Worm (Caenorhabditis elegans) whole organism, early embryonic: ENCODE measurements around the gene F19C7.8.

Experiments
- B0310.2 ChIP-seq: sonication (generic microtip); optimal IDR thresholded peaks from 2 replicates; lab custom pipeline; 2016; ENCODE audit warnings: mild to moderate bottlenecking, missing genetic modification characterization, missing compliant biosample characterization
- F13C5.2 ChIP-seq: sonication (generic microtip); optimal IDR thresholded peaks from 2 replicates; lab custom pipeline; 2017; ENCODE audit warnings: mild to moderate bottlenecking, missing genetic modification characterization, inconsistent platforms, missing compliant biosample characterization
- aly-1 ChIP-seq: sonication (generic microtip); optimal IDR thresholded peaks from 2 replicates; lab custom pipeline; 2016; ENCODE audit warnings: missing genetic modification characterization, missing compliant biosample characterization
- ama-1 ChIP-seq: fragments of 150-350 bp; optimal IDR thresholded peaks from 2 replicates; lab custom pipeline; 2014
- ceh-13 ChIP-seq: fragments of 200-800 bp; sonication (Bioruptor generic); optimal IDR thresholded peaks from 2 replicates; lab custom pipeline; 2018; ENCODE audit warnings: mild to moderate bottlenecking, missing genetic modification characterization, missing compliant biosample characterization
- ceh-36 ChIP-seq: sonication (generic microtip); optimal IDR thresholded peaks from 2 replicates; lab custom pipeline; 2016; ENCODE audit warnings: missing genetic modification characterization, inconsistent platforms, missing compliant biosample characterization
- ets-7 ChIP-seq: sonication (generic microtip); optimal IDR thresholded peaks from 2 replicates; lab custom pipeline; 2016; ENCODE audit warnings: missing genotype, missing genetic modification characterization, missing compliant biosample characterization
- flt-1 ChIP-seq: fragments of 200-800 bp; sonication (Bioruptor generic); IDR thresholded peaks from 2 replicates; pipeline ENCODE4 v1.3.6; 2022; ENCODE audit warnings: missing genetic modification characterization, missing compliant biosample characterization
- hmbx-1 ChIP-seq: sonication (generic microtip); optimal IDR thresholded peaks from 2 replicates; lab custom pipeline; 2016; ENCODE audit warnings: mild to moderate bottlenecking, missing genetic modification characterization, missing compliant biosample characterization
- hmg-4 ChIP-seq: fragments of 200-800 bp; sonication (Bioruptor generic); optimal IDR thresholded peaks from 2 replicates; lab custom pipeline; 2018; ENCODE audit warnings: mild to moderate bottlenecking, missing genetic modification characterization, missing compliant biosample characterization
- hnd-1 ChIP-seq: sonication (generic microtip); optimal IDR thresholded peaks from 2 replicates; lab custom pipeline; 2016; ENCODE audit warnings: missing genetic modification characterization, missing compliant biosample characterization
- pes-1 ChIP-seq: fragments of 200-800 bp; sonication (Bioruptor generic); IDR thresholded peaks from 2 replicates; pipeline ENCODE4 v1.3.6; 2022; ENCODE audit warnings: missing genetic modification reagents, missing genetic modification characterization, missing compliant biosample characterization
- scrt-1 ChIP-seq: fragments of 200-800 bp; sonication (Bioruptor generic); IDR thresholded peaks from 2 replicates; pipeline ENCODE4 v1.3.6; 2022; ENCODE audit warnings: missing genetic modification characterization, missing compliant biosample characterization
- sea-1 ChIP-seq: fragments of 200-800 bp; sonication (Bioruptor generic); conservative IDR thresholded peaks from 2 replicates; pipeline ENCODE4 v1.3.6; 2022; ENCODE audit warnings: missing genetic modification characterization, missing compliant biosample characterization
- tbx-11 ChIP-seq: fragments of 200-800 bp; sonication (Bioruptor generic); IDR thresholded peaks from 2 replicates; pipeline ENCODE4 v1.3.6; 2022; ENCODE audit warnings: missing genetic modification characterization, missing compliant biosample characterization
- tbx-37 ChIP-seq: fragments of 200-800 bp; sonication (Bioruptor generic); conservative IDR thresholded peaks from 2 replicates; pipeline ENCODE4 v1.3.6; 2022; ENCODE audit warnings: missing genetic modification reagents, missing genetic modification characterization, missing compliant biosample characterization
- tra-4 ChIP-seq: sonication (generic microtip); optimal IDR thresholded peaks from 2 replicates; lab custom pipeline; 2017; ENCODE audit warnings: missing genetic modification characterization, missing compliant biosample characterization

Gene F19C7.8

ce11 chrIV:4656380-4656779 lies 18.5 kb upstream of the F19C7.8 start:
- TF ChIP-seq hnd-1 (tag; lab: Kevin White, UChicago) (no peak), ceh-36 (tag; lab: Kevin White, UChicago) (no peak), F13C5.2 (no peak), tra-4 (tag; lab: Kevin White, UChicago) (no peak), scrt-1 (GFP tag; lab: Robert Waterston, UW) (no peak), ama-1 (lab: Kevin White, UChicago) (no peak), flt-1 (GFP tag; lab: Robert Waterston, UW) (no peak), ceh-13 (GFP tag; lab: Kevin White, UChicago) (no peak), tbx-37 (GFP tag; lab: Robert Waterston, UW) (no peak), tbx-11 (no peak), B0310.2 (tag; lab: Kevin White, UChicago) (no peak), hmg-4 (GFP tag; lab: Kevin White, UChicago) (no peak), ets-7 (no peak)

DNA sequence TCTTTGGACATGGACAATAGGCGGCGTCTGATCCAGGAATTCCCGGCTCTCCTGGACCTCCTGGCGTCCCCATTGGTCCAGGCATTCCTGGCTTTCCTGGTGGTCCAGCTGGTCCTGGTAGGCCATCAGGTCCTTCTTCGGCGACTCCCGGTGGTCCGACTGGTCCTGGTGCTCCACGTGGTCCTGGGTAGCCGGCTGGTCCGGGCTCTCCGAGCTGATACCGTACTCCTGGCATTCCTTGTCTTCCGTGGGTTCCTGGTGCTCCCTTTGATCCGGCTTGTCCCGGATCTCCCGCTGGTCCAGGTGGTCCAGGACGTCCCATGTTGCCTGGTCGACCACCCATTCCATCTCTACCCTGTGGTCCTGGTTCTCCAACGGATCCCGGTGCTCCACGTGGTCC lies 18.1 kb upstream of the F19C7.8 start:
- TF ChIP-seq ets-7 (no peak), pes-1 (GFP tag; lab: Robert Waterston, UW) (no peak)

- TF ChIP-seq ceh-36 (tag; lab: Kevin White, UChicago) = no peak
- no peak for TF ChIP-seq flt-1 (GFP tag; lab: Robert Waterston, UW)
- TF ChIP-seq tra-4 (tag; lab: Kevin White, UChicago) = no peak
- TF ChIP-seq hmbx-1 (tag; lab: Kevin White, UChicago) = no peak
- no peak for TF ChIP-seq scrt-1 (GFP tag; lab: Robert Waterston, UW)
- no peak for TF ChIP-seq tbx-11
- TF ChIP-seq B0310.2 (tag; lab: Kevin White, UChicago) = no peak
- no peak for TF ChIP-seq tbx-37 (GFP tag; lab: Robert Waterston, UW)
- TF ChIP-seq ama-1 (lab: Kevin White, UChicago) = no peak
Measured at ce11 chrIV:4653708-4654107, 15.8 kb upstream of the F19C7.8 start.

DNA sequence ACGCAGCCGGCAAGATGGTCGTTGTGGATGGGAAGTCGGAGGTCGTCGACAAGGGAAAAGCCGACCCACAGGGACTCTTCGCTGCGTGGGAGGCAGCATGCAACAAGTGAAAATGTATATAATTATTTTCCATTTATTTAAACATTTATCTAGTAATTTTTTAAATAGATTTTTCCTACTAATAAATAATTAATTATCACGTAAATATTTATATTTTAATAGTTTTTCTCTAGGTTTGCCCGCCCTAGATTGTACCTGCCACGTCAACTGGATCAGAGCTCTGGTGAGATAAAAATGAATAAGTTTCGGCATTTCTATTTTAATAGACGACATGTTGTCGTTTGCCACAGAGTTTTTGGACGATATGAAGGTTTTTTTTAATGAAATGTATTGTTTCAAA lies 15.1 kb upstream of the F19C7.8 start, which contains the start of gene psr-1:
Gene psr-1, plus strand, starts transcription at position 301 of the 400 bp plus-strand sequence.
- no peak for TF ChIP-seq tbx-11
- TF ChIP-seq ets-7 = no peak
- no peak for TF ChIP-seq F13C5.2
- no peak for TF ChIP-seq ama-1 (lab: Kevin White, UChicago)
- TF ChIP-seq scrt-1 (GFP tag; lab: Robert Waterston, UW) = no peak
- no peak for TF ChIP-seq hnd-1 (tag; lab: Kevin White, UChicago)
- no peak for TF ChIP-seq tbx-37 (GFP tag; lab: Robert Waterston, UW)
- no peak for TF ChIP-seq tra-4 (tag; lab: Kevin White, UChicago)
- TF ChIP-seq hmg-4 (GFP tag; lab: Kevin White, UChicago) = no peak

DNA sequence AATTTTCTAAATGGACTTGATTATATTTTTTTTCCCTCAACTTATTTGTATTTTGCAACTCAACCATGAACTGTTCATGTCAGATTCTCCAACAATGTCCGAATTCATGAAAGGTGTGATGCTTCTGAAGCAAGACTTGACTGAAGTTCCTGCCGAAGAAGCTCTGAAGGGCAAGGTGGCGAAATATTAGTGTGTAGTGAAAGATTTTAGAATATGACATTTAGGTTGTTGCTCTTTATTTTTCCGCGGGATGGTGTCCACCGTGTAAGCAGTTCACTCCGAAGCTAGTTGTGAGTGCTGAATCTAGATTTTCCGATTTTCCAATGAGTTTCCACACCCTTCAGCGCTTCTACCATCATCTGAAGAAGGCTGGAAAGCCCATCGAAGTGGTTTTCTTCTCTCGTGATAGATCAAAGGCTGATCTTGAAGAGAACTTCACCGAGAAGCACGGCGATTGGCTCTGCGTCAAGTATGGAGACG lies 14.5 kb upstream of the F19C7.8 start, which contains the start of gene F29B9.5:
Gene F29B9.5, plus strand, starts transcription at position 51 of the 480 bp plus-strand sequence.
- TF ChIP-seq ceh-36 (tag; lab: Kevin White, UChicago) = no peak
- no peak for TF ChIP-seq ama-1 (lab: Kevin White, UChicago)
- no peak for TF ChIP-seq hnd-1 (tag; lab: Kevin White, UChicago)
- no peak for TF ChIP-seq pes-1 (GFP tag; lab: Robert Waterston, UW)
- no peak for TF ChIP-seq ceh-13 (GFP tag; lab: Kevin White, UChicago)
- TF ChIP-seq scrt-1 (GFP tag; lab: Robert Waterston, UW) = no peak
- no peak for TF ChIP-seq F13C5.2
- no peak for TF ChIP-seq tbx-11
- no peak for TF ChIP-seq sea-1 (GFP tag; lab: Robert Waterston, UW)
- no peak for TF ChIP-seq hmg-4 (GFP tag; lab: Kevin White, UChicago)
- no peak for TF ChIP-seq tra-4 (tag; lab: Kevin White, UChicago)
- no peak for TF ChIP-seq flt-1 (GFP tag; lab: Robert Waterston, UW)
- no peak for TF ChIP-seq B0310.2 (tag; lab: Kevin White, UChicago)
- TF ChIP-seq aly-1 = no peak
- TF ChIP-seq tbx-37 (GFP tag; lab: Robert Waterston, UW) = no peak
- TF ChIP-seq hmbx-1 (tag; lab: Kevin White, UChicago) = no peak

DNA sequence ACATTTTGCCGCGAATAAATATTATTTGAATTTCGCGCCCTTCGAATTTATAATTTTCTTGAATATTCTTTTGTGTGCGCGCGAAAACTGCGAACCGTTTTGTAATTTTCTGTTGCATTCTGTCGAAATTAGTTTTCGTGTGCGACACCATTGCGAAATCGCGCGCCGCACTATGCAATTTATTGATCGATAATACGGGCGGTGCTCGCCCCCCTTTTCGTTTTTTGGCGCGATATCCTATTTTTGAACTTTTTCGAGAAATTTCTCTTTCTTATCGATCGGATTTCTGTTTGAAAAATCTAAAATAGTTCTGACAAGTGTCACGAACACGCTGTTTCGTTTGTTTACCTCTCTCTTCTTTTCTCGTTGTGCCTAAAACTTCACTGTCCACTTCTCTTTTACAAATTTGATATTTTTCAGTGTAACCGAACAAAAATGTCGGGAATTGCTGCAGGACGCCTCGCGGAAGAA lies 12.8 kb upstream of the F19C7.8 start, which contains the start of gene ubc-9:
Gene ubc-9, plus strand, starts transcription at position 421 of the 471 bp plus-strand sequence.
- TF ChIP-seq tra-4 (tag; lab: Kevin White, UChicago) = no peak
- TF ChIP-seq ama-1 (lab: Kevin White, UChicago) = no peak
- peak; percentile 6 for TF ChIP-seq ceh-36 (tag; lab: Kevin White, UChicago)
- no peak for TF ChIP-seq flt-1 (GFP tag; lab: Robert Waterston, UW)
- no peak for TF ChIP-seq aly-1
- peak; percentile 65; the same call in 1 of the 2 replicates for TF ChIP-seq pes-1 (GFP tag; lab: Robert Waterston, UW)
- no peak for TF ChIP-seq hmg-4 (GFP tag; lab: Kevin White, UChicago)
- no peak for TF ChIP-seq ets-7
- TF ChIP-seq hmbx-1 (tag; lab: Kevin White, UChicago) = no peak
- no peak for TF ChIP-seq ceh-13 (GFP tag; lab: Kevin White, UChicago)
- no peak for TF ChIP-seq B0310.2 (tag; lab: Kevin White, UChicago)
- no peak for TF ChIP-seq scrt-1 (GFP tag; lab: Robert Waterston, UW)
- peak; percentile 53 for TF ChIP-seq F13C5.2
- no peak for TF ChIP-seq hnd-1 (tag; lab: Kevin White, UChicago)
- TF ChIP-seq tbx-11 = no peak
- no peak for TF ChIP-seq tbx-37 (GFP tag; lab: Robert Waterston, UW)
- 0 out of 2 replicates have a peak, but pooled peaks have one; percentile 58 for TF ChIP-seq sea-1 (GFP tag; lab: Robert Waterston, UW)

ce11 chrIV:4649460-4649859 lies 11.6 kb upstream of the F19C7.8 start, which contains the start of gene F29B9.7:
TSS of gene F29B9.7 (plus strand) at chrIV:4649760.
- TF ChIP-seq hmg-4 (GFP tag; lab: Kevin White, UChicago) (no peak), flt-1 (GFP tag; lab: Robert Waterston, UW) (no peak), pes-1 (GFP tag; lab: Robert Waterston, UW) (no peak), tbx-37 (GFP tag; lab: Robert Waterston, UW) (no peak), tra-4 (tag; lab: Kevin White, UChicago) (no peak), aly-1 (no peak), tbx-11 (no peak), hnd-1 (tag; lab: Kevin White, UChicago) (no peak)
